Worm (Caenorhabditis elegans) whole organism, midembryonic: Measurements from ENCODE around the gene ins-14.

ENCODE experiments used
- flt-1 ChIP-seq: fragments of 200-800 bp; sonication (Bioruptor generic); IDR thresholded peaks from 2 replicates; pipeline ENCODE4 v1.3.6; 2022; ENCODE audit warnings: missing genetic modification characterization, missing compliant biosample characterization
- ref-1 ChIP-seq: fragments of 200-800 bp; sonication (Bioruptor generic); conservative IDR thresholded peaks from 2 replicates; pipeline ENCODE4 v1.3.6; 2022; ENCODE audit warnings: missing genetic modification reagents, missing genetic modification characterization, missing compliant biosample characterization

- TF ChIP-seq flt-1 = no peak
- TF ChIP-seq ref-1 (GFP tag; lab: Robert Waterston, UW) = no peak
These were observed 9.1 kb upstream of the ins-14 start, which contains the start of the genes srx-95 and fis-1 for ce11 chrII:6754671-6755224.
